Fruit fly (Drosophila melanogaster) whole organism: ENCODE measurements around the gene unc-45.

Experiments used
- CG8478 ChIP-seq: fragments of >200 bp; optimal IDR thresholded peaks from 2 replicates; lab custom pipeline; 2018; ENCODE audit warnings: inconsistent platforms
- Dll ChIP-seq: fragments of >200 bp; optimal IDR thresholded peaks from 2 replicates; lab custom pipeline; 2017
- EcR ChIP-seq, 2 experiments: fragments of >200 bp; optimal IDR thresholded peaks; 2 replicates each; lab custom pipeline; 2017; ENCODE audit warnings: missing biosample characterization in 2 of 2, missing genetic modification characterization in 2 of 2, missing genetic modification reagents in 2 of 2
- pan ChIP-seq: fragments of >200 bp; optimal IDR thresholded peaks from 2 replicates; lab custom pipeline; 2017
- psq ChIP-seq: fragments of >200 bp; optimal IDR thresholded peaks from 2 replicates; lab custom pipeline; 2017
- usp ChIP-seq: fragments of >200 bp; optimal IDR thresholded peaks from 2 replicates; lab custom pipeline; 2017; ENCODE audit warnings: missing biosample characterization, missing genetic modification characterization, mixed read lengths

unc-45 gene

DNA sequence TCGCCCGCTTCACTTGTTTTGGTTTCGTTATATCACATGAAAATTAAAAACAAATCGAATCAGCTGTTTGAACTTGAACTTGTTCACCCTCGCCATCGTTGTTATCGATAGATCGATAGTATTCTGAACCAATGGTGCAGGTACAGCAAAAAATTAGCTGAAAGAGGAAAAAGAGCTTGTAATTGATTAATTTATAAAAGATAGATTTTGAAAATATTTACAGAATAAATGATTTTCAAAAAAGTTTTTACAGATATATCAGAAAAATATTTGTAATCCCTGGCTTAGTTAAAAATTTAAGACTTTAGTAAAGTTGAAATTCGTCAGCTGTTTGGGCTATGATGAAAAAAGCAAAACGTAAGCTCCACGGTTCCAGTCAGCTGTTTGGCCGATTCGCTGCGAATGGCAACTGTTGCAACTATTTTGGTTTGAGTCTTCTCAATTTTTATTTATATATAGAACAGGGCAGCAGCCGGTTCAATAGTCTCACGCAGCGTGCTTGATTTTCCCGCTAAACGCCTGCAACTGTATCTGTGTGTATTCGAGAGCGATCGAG is at the start of gene unc-45, which contains the start of gene CG11035:
unc-45 (plus strand) TSS at position 379 of the 556 bp plus-strand sequence.
CG11035 (minus strand) TSS at position 87 of the 556 bp plus-strand sequence.
- TF ChIP-seq psq (lab: Kevin White, UChicago) = no peak
- TF ChIP-seq Dll = no peak
- TF ChIP-seq EcR (GFP tag; optimal IDR thresholded peaks at IDR 0.05; lab: Kevin White, UChicago) = no peak
- no peak for TF ChIP-seq CG8478 (lab: Kevin White, UChicago)
- TF ChIP-seq usp (GFP tag; lab: Kevin White, UChicago) = no peak
- TF ChIP-seq pan = no peak

DNA sequence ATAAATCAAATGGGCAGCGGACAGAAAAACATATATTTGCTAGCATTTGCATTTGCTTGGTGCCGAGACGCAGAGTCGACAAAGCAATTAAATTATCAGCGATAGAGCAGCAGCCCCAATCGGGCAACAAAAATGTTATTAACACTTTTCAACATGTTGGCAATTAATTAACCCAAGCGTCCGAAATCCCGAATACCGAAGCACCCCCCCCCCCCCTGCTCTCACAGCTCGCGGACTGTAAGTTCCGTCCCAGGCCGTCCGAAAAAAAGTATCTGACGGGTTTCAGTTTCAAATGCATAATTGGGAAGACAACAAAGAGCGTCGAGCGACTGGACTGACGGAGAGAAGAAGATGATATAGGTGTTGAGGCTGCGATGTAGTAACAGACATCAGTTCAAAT is 42.8 kb upstream of the unc-45 start:
- no peak for TF ChIP-seq pan
- no peak for TF ChIP-seq CG8478 (lab: Kevin White, UChicago)
- no peak for TF ChIP-seq Dll
- no peak for TF ChIP-seq EcR (GFP tag; optimal IDR thresholded peaks at IDR 0.05; lab: Kevin White, UChicago)
- TF ChIP-seq usp (GFP tag; lab: Kevin White, UChicago) = no peak
- TF ChIP-seq psq (lab: Kevin White, UChicago) = no peak

DNA sequence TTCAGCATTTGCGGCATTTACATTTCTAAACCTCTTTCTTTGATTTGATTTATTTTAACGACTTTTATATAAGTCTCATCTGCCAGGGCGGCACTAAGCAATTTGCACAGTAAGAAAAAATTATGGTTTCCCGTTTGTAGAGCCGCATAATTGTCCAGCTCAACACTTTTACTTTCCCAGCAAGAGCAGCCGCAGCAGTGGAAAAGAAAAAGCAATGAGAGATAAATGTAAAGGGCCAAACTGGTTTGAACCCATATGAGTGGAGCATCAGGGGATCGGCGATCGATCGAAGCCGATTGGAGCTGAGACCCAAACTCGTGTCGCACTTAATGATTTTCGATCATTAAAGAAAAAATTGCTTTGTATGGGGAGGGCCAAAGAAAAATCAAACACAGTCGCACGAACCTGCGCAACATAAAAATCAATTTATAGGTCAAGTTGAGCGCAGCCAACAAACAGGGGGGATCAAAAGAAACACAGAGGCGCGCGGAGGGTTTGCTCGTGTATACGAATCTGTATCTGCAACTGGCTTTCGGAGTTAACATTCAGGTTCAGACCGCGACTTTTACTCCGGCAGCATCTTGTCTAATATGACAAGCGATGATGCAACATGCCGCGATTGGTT is 42.2 kb upstream of the unc-45 start:
- TF ChIP-seq usp (GFP tag; lab: Kevin White, UChicago) (no peak), Dll (no peak), pan (no peak), EcR (GFP tag; optimal IDR thresholded peaks at IDR 0.05; lab: Kevin White, UChicago) (no peak), CG8478 (lab: Kevin White, UChicago) (no peak), psq (lab: Kevin White, UChicago) (no peak)

- TF ChIP-seq Dll (no peak), EcR (GFP tag; optimal IDR thresholded peaks at IDR 0.05; lab: Kevin White, UChicago) (no peak)
These were observed 41.7 kb upstream of the unc-45 start for dm6 chr3R:7991446-7991845.

DNA sequence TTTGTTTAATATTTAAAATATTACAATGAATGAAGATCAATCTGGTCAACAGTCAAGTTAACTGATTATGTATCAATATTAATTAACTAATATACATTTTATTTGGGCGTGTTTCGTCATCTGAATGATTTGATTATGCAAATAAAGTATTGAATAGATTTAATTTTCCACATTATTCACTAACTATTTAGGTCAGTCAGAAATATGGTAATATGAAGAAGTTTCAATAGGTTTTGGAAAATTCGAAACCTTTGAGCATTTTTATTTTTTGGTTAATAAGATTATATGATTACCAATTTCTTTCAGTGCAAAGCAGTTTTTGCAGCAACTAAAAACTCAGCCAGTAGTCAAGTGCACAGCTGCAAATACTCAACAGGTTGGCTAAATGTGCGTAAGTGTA is 41.0 kb upstream of the unc-45 start:
- TF ChIP-seq CG8478 (lab: Kevin White, UChicago) (no peak), psq (lab: Kevin White, UChicago) (no peak), Dll (no peak), usp (GFP tag; lab: Kevin White, UChicago) (no peak), pan (no peak), EcR (GFP tag; optimal IDR thresholded peaks at IDR 0.05; lab: Kevin White, UChicago) (no peak)

DNA sequence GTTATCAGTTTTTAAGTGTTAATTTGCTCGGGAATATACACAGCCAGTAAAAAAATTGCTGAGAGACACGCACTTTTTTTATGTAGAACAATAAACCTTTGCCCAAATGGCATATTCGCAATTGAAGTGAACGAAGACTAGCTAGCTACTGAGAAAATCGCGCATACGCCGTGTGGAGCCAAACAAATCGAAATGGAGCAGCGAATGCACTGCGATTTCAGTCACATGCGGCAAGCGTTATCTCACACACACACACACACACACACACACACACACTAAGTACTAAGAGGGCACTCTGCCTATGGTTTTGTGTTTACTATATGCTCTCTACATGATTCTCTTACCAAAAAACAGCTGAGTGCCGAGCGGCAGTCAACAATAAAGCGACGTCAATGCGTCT is 39.6 kb upstream of the unc-45 start:
- TF ChIP-seq pan (no peak), CG8478 (lab: Kevin White, UChicago) (no peak), Dll (peak; percentile 34), psq (lab: Kevin White, UChicago) (no peak)

- TF ChIP-seq Dll = no peak
- no peak for TF ChIP-seq EcR (GFP tag; optimal IDR thresholded peaks at IDR 0.05; lab: Kevin White, UChicago)
- TF ChIP-seq CG8478 (lab: Kevin White, UChicago) = no peak
- TF ChIP-seq pan = no peak
- no peak for TF ChIP-seq psq (lab: Kevin White, UChicago)
- TF ChIP-seq usp (GFP tag; lab: Kevin White, UChicago) = no peak
These were observed 38.5 kb upstream of the unc-45 start for dm6 chr3R:7994629-7995028.

DNA sequence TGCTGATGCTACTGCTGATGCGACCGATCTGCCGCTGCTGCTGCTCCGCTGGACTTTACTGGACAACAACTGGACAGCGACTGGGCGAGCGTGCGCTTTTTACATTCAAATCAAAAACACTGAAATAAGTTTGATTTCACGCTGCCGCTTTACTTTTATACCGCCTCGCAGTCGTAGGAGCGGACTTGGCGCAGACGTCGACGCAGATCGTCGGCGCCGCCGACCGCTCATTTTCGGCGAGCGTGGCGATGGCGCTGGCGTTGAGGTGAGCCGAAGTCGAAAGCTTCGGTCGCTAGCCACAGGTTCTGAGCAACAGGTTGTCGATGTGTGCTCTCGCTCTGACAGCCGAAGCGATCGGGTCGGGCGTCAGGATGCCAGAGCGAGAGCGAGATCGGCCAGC is 37.4 kb upstream of the unc-45 start, which contains the start of gene Elovl7:
Elovl7 (minus strand) TSS at position 131 of the 400 bp plus-strand sequence.
- TF ChIP-seq pan (no peak), usp (GFP tag; lab: Kevin White, UChicago) (no peak), Dll (no peak), EcR (GFP tag; optimal IDR thresholded peaks at IDR 0.05; lab: Kevin White, UChicago) (no peak), CG8478 (lab: Kevin White, UChicago) (no peak), psq (lab: Kevin White, UChicago) (no peak)

DNA sequence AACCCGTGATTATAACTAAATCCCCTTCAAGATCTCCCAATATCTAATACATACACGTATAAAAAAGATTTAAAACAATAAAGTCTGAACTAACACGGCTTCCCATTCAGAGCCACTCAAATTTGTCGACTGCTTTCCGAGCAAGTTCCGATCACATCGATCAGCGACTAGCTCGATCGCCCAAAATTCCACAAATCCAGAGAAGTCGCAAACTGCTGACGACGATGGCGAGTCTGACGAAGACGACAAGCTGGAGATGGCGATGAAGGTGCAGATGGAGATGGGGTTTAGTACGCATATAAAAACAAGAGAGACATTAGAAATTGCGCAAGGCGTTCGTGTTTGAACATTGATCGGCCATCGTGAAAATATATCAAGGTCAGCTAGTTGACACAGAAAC is 34.3 kb upstream of the unc-45 start:
- TF ChIP-seq Dll (no peak), CG8478 (lab: Kevin White, UChicago) (no peak), pan (no peak), usp (GFP tag; lab: Kevin White, UChicago) (no peak), psq (lab: Kevin White, UChicago) (no peak), EcR (GFP tag; optimal IDR thresholded peaks at IDR 0.05; lab: Kevin White, UChicago) (no peak)

DNA sequence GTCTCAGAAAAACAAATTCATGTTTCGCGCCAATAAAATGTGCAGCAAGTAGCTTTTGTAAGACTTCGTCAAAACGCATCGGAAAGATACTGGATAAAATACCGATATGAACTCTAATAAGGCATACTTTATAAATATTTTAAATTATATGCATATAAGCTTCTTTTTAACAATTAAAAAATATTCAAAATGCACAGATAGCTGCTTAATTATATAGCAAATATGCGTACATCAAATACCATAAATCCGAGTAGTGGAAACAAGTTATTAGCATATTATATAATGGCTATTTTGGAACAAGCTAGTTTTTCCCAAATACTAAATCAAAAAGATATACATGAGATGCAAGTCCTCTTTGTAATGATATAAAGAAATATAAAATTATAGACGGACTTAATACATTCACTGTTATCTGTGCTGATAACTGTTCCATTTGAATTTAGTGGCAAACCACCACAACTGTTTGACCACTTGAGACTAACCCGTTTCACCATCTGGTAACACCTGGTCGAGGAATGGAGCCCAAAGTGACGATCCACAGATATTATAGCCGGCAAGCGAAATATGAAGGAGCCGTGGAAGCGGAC is 33.5 kb upstream of the unc-45 start, which contains the start of gene PIG-H:
PIG-H (plus strand) TSS at position 303 of the 587 bp plus-strand sequence.
- TF ChIP-seq CG8478 (lab: Kevin White, UChicago) (no peak), Dll (no peak), psq (lab: Kevin White, UChicago) (no peak), EcR (GFP tag; optimal IDR thresholded peaks at IDR 0.05; lab: Kevin White, UChicago) (no peak), usp (GFP tag; lab: Kevin White, UChicago) (no peak), pan (no peak)

DNA sequence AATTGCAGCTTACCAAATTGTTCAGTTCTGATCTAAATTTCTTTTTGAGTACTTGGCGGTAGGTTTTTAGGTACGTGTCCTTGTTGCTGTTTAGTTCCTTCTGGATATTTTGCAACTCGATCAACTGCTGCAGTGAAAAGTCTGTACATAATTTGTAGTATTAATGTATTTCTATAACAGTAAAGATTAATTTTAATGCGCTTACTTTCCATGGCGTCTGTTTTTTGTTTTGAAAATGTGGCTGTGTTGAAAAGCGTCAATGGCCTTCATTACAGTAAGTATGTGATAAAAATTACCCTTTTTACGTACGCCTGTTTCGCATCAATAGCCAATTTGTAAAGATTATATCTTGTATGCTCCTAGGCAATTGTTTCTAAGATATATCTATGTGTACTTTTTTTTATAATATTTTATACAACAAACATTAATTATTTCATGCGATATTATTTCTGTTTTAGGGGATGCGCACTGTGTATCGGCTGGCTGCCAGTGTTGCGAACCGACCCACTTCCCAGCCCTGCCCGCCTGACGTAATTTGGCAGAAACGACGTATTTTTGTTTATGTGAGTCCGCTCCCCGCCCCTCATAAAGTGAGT is 31.9 kb upstream of the unc-45 start, which contains the start of the genes Kmn2 and CG2698:
Kmn2 (minus strand) TSS at position 236 of the 596 bp plus-strand sequence.
CG2698 (plus strand) TSS at position 489 of the 596 bp plus-strand sequence.
- TF ChIP-seq EcR (GFP tag; optimal IDR thresholded peaks at IDR 0.05; lab: Kevin White, UChicago) = no peak
- TF ChIP-seq pan = no peak
- TF ChIP-seq CG8478 (lab: Kevin White, UChicago) = no peak
- TF ChIP-seq Dll = no peak
- no peak for TF ChIP-seq psq (lab: Kevin White, UChicago)
